Worm (Caenorhabditis elegans) whole organism, L2 larva: ENCODE data around the gene F25D1.8.

ENCODE experiments used
- C34F6.9 ChIP-seq: fragments of 150-350 bp; optimal IDR thresholded peaks from 2 replicates; lab custom pipeline; 2014; ENCODE audit warnings: missing biosample characterization, missing genetic modification characterization
- R02D3.7 ChIP-seq: fragments of 150-350 bp; optimal IDR thresholded peaks from 2 replicates; lab custom pipeline; 2014; ENCODE audit warnings: missing biosample characterization, missing genetic modification characterization
- ZK546.5 ChIP-seq: sonication (generic microtip); optimal IDR thresholded peaks from 2 replicates; lab custom pipeline; 2017; ENCODE audit warnings: missing biosample characterization, missing genetic modification characterization
- alr-1 ChIP-seq: fragments of 150-350 bp; optimal IDR thresholded peaks from 2 replicates; lab custom pipeline; 2014; ENCODE audit warnings: missing biosample characterization, missing genetic modification characterization
- ama-1 ChIP-seq: fragments of 150-350 bp; optimal IDR thresholded peaks from 2 replicates; lab custom pipeline; 2018; ENCODE audit warnings: inconsistent platforms
- blmp-1 ChIP-seq: sonication (generic microtip); optimal IDR thresholded peaks from 2 replicates; lab custom pipeline; 2017; ENCODE audit warnings: missing genetic modification characterization, mild to moderate bottlenecking, missing compliant biosample characterization, antibody characterized with exemption, moderate library complexity; ENCODE audit not compliant: insufficient read depth
- ceh-16 ChIP-seq: fragments of 150-350 bp; optimal IDR thresholded peaks from 2 replicates; lab custom pipeline; 2014; ENCODE audit warnings: missing biosample characterization, missing genetic modification characterization
- ceh-82 ChIP-seq: fragments of 150-350 bp; optimal IDR thresholded peaks from 2 replicates; lab custom pipeline; 2014; ENCODE audit warnings: missing biosample characterization, missing genetic modification characterization
- dmd-4 ChIP-seq: sonication (generic microtip); optimal IDR thresholded peaks from 2 replicates; lab custom pipeline; 2017; ENCODE audit warnings: missing biosample characterization, missing genetic modification characterization
- egl-27 ChIP-seq: sonication (generic microtip); optimal IDR thresholded peaks from 3 replicates; lab custom pipeline; 2017; ENCODE audit warnings: missing biosample characterization, missing genetic modification reagents, missing genetic modification characterization
- elt-1 ChIP-seq: fragments of 150-350 bp; optimal IDR thresholded peaks from 2 replicates; lab custom pipeline; 2014; ENCODE audit warnings: missing biosample characterization, missing genetic modification characterization
- elt-3 ChIP-seq: sonication (generic microtip); optimal IDR thresholded peaks from 2 replicates; lab custom pipeline; 2017; ENCODE audit warnings: missing biosample characterization, missing genetic modification characterization
- gmeb-1 ChIP-seq: fragments of 150-350 bp; optimal IDR thresholded peaks from 2 replicates; lab custom pipeline; 2014; ENCODE audit warnings: missing biosample characterization, missing genetic modification characterization
- lin-11 ChIP-seq: fragments of 150-350 bp; sonication (generic microtip); optimal IDR thresholded peaks from 2 replicates; lab custom pipeline; 2014; ENCODE audit warnings: missing biosample characterization, missing genetic modification characterization, inconsistent platforms, mixed read lengths
- nhr-11 ChIP-seq: fragments of 150-350 bp; optimal IDR thresholded peaks from 2 replicates; lab custom pipeline; 2014; ENCODE audit warnings: missing biosample characterization, missing genetic modification characterization
- nhr-12 ChIP-seq: fragments of 150-350 bp; optimal IDR thresholded peaks from 2 replicates; lab custom pipeline; 2014; ENCODE audit warnings: missing biosample characterization, missing genetic modification characterization
- nhr-129 ChIP-seq: fragments of 150-350 bp; optimal IDR thresholded peaks from 2 replicates; lab custom pipeline; 2014; ENCODE audit warnings: missing biosample characterization, missing genetic modification characterization
- nhr-21 ChIP-seq: fragments of 150-350 bp; optimal IDR thresholded peaks from 2 replicates; lab custom pipeline; 2014; ENCODE audit warnings: missing biosample characterization, missing genetic modification characterization
- nhr-25 ChIP-seq: fragments of 150-350 bp; sonication (generic microtip); optimal IDR thresholded peaks from 3 replicates; lab custom pipeline; 2014; ENCODE audit warnings: missing biosample characterization, missing genetic modification characterization
- nhr-6 ChIP-seq: fragments of 150-350 bp; optimal IDR thresholded peaks from 2 replicates; lab custom pipeline; 2014; ENCODE audit warnings: missing biosample characterization, missing genetic modification characterization
- peb-1 ChIP-seq: fragments of 150-350 bp; optimal IDR thresholded peaks from 2 replicates; lab custom pipeline; 2014; ENCODE audit warnings: missing biosample characterization, missing genetic modification characterization
- skn-1 ChIP-seq: sonication (generic microtip); optimal IDR thresholded peaks from 2 replicates; lab custom pipeline; 2017; ENCODE audit warnings: missing biosample characterization, missing genetic modification characterization
- sma-3 ChIP-seq: sonication (generic microtip); optimal IDR thresholded peaks from 2 replicates; lab custom pipeline; 2016; ENCODE audit warnings: missing genetic modification reagents, missing genetic modification characterization, missing compliant biosample characterization
- sma-9 ChIP-seq, 2 experiments: fragments of 150-350 bp in 1 of 2; sonication (generic microtip) in 1 of 2; optimal IDR thresholded peaks; 2 replicates each; lab custom pipeline; 2014 to 2016; ENCODE audit warnings: missing genetic modification characterization in 2 of 2, mild to moderate bottlenecking in 1 of 2, missing biosample characterization in 1 of 2, missing compliant biosample characterization in 1 of 2, missing genetic modification reagents in 1 of 2, moderate library complexity in 1 of 2
- snpc-4 ChIP-seq: fragments of 150-350 bp; optimal IDR thresholded peaks from 2 replicates; lab custom pipeline; 2014; ENCODE audit warnings: missing biosample characterization, missing genetic modification characterization
- unc-39 ChIP-seq: fragments of 150-350 bp; optimal IDR thresholded peaks from 2 replicates; lab custom pipeline; 2014; ENCODE audit warnings: missing biosample characterization, missing genetic modification characterization
- unc-55 ChIP-seq: fragments of 150-350 bp; sonication (generic microtip); optimal IDR thresholded peaks from 3 replicates; lab custom pipeline; 2014; ENCODE audit warnings: missing biosample characterization, missing genetic modification reagents, missing genetic modification characterization
- unc-62 ChIP-seq: fragments of 150-350 bp; optimal IDR thresholded peaks from 2 replicates; lab custom pipeline; 2014; ENCODE audit warnings: missing biosample characterization, missing genetic modification reagents, missing genetic modification characterization
- zag-1 ChIP-seq: fragments of 150-350 bp; optimal IDR thresholded peaks from 2 replicates; lab custom pipeline; 2014; ENCODE audit warnings: missing biosample characterization, missing genetic modification characterization
- ztf-1 ChIP-seq: fragments of 200-800 bp; sonication (Bioruptor generic); conservative IDR thresholded peaks from 2 replicates; pipeline ENCODE4 v1.3.6; 2022; ENCODE audit warnings: missing genetic modification characterization, missing compliant biosample characterization
- ztf-11 ChIP-seq: sonication (generic microtip); optimal IDR thresholded peaks from 2 replicates; lab custom pipeline; 2017; ENCODE audit warnings: missing biosample characterization, missing genetic modification characterization

F25D1.8 gene

DNA sequence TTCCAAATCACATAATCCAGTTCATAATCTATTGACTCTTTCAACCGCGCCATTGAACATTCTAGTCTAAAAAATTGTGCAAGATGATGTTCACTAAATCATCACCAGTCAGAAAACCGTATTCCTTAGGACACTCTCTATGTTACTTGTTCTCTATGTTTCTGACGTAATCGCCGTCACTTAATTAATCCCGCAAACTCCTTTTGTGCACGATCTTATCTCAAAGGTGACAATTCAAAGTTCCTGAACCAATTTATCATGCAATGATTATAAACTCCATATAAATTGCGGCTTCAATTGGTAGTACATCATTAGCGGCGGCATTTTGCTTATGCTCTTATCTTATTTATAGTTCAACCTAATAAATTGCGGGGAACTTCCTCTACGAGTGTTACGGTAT is 23.6 kb downstream of the F25D1.8 start:
- TF ChIP-seq nhr-6 (no peak), peb-1 (tag; lab: Kevin White, UChicago) (no peak), egl-27 (tag; lab: Kevin White, UChicago) (no peak), nhr-11 (tag; lab: Kevin White, UChicago) (no peak), ZK546.5 (tag; lab: Kevin White, UChicago) (no peak), nhr-129 (tag; lab: Kevin White, UChicago) (no peak)

DNA sequence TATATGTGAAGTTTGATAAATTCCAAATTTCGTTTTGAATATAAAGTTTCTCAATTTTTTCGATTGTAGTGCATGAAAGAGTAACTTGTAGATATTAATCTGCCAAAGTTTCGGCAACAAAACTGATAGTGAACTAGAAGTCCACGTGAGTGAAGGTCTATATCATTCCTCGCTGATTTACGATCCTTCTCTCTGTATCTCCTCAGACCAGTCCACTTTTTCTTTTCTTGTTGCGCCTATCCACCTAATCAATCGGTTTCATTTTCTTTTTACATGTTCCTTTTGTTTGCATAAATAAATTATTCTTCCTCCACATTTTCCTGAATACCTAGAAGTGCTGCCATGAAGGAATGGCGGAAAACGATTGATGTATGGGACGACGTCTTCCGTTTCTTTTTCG is 24.9 kb downstream of the F25D1.8 start:
- no peak for TF ChIP-seq nhr-11 (tag; lab: Kevin White, UChicago)
- no peak for TF ChIP-seq C34F6.9
- TF ChIP-seq blmp-1 = peak; percentile 17
- TF ChIP-seq snpc-4 (tag; lab: Kevin White, UChicago) = no peak
- no peak for TF ChIP-seq nhr-21 (tag; lab: Kevin White, UChicago)

DNA sequence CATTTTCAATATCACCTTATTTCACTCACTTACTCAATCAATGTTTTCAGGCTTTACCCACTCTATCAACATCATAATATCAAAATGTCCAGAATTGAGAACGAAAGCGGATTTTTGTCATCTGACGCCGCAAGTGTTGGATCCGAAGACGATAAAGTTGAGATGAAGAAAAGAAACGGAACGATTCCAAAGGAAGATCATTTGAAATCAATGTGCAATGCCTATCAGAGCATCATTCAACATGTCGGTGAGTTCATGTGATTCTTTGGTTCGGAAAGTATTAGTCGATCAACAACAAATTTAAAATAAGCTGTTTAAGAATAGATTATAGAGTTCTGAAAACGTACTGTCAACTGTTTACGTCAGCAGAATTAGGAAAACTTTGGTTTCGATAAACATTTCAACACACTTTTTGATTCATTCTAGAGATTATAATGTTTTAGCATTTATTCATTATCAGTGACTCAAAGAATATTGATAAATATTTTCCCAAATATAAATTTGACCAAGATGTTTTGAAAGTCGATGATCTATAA is 25.7 kb downstream of the F25D1.8 start, which contains the start of gene cat-4:
Gene cat-4, plus strand, starts transcription at position 51 of the 536 bp plus-strand sequence.
- TF ChIP-seq dmd-4 (no peak), ama-1 (lab: Kevin White, UChicago) (no peak), ztf-1 (GFP tag; lab: Robert Waterston, UW) (no peak), gmeb-1 (tag; lab: Kevin White, UChicago) (peak; percentile 19), ZK546.5 (tag; lab: Kevin White, UChicago) (no peak), lin-11 (tag; lab: Kevin White, UChicago) (no peak), ceh-16 (tag; lab: Kevin White, UChicago) (no peak), sma-9 (GFP tag; optimal IDR thresholded peaks at IDR 0.05; lab: Kevin White, UChicago) (peak; percentile 50), sma-9 (tag; optimal IDR thresholded peaks at IDR 0.05; lab: Kevin White, UChicago) (no peak)

DNA sequence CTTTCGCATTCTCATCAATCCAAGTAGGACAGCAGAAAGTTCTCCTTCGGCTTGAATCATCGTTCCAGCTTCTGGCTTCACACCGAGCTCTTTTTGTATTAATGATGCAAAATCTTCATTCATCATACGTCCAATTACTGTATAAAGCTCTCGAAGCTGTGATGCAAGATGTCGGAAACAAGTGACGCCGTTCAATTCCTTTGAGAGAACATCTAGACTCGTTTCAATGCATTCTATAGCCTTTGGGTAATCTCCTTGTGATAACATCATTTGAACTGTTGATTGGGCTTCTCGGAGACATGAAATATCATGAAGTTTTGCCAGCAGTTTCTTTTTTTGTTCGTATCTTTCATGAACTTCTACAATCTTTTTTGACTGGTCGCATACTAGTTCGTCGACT is 29.3 kb downstream of the F25D1.8 start:
- TF ChIP-seq elt-1 (tag; lab: Kevin White, UChicago) = no peak
- TF ChIP-seq, all 48 proteins: peak for 0

DNA sequence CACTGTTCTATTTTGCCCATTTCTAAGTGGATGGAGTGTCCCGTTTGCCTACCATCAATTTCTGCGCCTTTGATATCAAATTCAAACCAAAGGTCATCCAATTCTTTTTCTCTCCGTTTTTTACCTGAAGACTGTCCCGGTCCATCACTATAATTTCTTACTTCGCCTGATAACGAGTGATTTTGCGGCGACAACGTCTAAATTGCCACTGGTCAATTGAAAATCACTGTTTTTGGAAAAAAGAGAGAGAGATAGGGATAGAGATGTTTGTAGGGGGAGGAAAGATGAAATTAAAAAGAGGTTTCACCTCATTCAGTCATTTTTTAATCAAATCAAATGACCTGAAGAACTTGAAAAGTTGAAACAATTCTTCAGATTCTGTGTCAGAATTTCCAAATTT is 32.3 kb downstream of the F25D1.8 start:
- no peak for TF ChIP-seq nhr-12 (tag; lab: Kevin White, UChicago)
- TF ChIP-seq sma-3 = peak; percentile 21
- TF ChIP-seq, all 48 proteins: peak for 1

DNA sequence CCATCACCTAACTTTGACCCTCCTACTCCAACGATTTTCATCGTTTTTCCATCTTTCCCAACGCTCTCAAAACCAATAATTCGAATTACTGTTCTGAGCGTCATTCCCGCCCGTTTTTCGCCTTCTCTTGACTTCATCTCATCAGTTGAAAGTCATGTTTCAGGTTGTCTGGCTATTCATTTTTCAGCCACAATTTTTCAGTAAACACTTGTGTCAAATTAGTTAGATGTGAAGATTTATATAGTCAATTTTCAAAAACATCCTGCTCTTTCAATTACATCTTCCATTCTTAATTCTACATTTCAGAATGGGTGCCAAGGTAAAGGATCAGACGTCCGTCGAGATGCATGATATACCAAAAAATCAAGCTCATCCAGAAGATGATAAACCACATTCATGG is 33.4 kb downstream of the F25D1.8 start, which contains the start of gene del-6:
Gene del-6, plus strand, starts transcription at position 301 of the 400 bp plus-strand sequence.
- TF ChIP-seq ztf-11 (no peak), sma-9 (GFP tag; optimal IDR thresholded peaks at IDR 0.05; lab: Kevin White, UChicago) (no peak), sma-9 (tag; optimal IDR thresholded peaks at IDR 0.05; lab: Kevin White, UChicago) (no peak), nhr-25 (no peak), unc-55 (GFP tag; lab: Kevin White, UChicago) (no peak), sma-3 (no peak), ceh-82 (tag; lab: Kevin White, UChicago) (no peak), unc-39 (no peak), zag-1 (tag; lab: Kevin White, UChicago) (no peak), unc-62 (GFP tag; lab: Kevin White, UChicago) (no peak)

DNA sequence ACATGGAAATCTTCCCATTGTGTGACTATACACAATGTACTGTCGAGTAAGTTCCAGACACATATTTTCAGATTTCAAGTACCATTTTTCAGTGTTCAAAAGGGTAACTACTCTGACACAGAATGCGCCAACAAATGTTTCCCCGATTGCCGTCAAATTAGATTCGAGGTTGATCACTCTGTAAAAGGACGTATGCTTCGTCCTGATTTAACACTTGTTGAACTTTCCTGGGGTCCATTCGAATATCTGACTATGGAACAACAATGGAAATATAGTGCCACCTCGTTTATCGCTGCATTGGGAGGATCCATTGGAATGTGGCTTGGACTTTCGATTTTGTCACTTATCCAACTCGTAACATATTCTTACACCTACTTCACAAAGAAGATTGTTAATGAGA is 35.0 kb downstream of the F25D1.8 start:
- no peak for TF ChIP-seq elt-1 (tag; lab: Kevin White, UChicago)
- TF ChIP-seq elt-3 (tag; lab: Kevin White, UChicago) = no peak
- TF ChIP-seq blmp-1 = no peak
- TF ChIP-seq alr-1 = no peak
- TF ChIP-seq R02D3.7 (tag; lab: Kevin White, UChicago) = no peak
- TF ChIP-seq skn-1 = no peak
